Worm (Caenorhabditis elegans): Measurements from ENCODE around the gene arrd-14.

arrd-14 gene

DNA sequence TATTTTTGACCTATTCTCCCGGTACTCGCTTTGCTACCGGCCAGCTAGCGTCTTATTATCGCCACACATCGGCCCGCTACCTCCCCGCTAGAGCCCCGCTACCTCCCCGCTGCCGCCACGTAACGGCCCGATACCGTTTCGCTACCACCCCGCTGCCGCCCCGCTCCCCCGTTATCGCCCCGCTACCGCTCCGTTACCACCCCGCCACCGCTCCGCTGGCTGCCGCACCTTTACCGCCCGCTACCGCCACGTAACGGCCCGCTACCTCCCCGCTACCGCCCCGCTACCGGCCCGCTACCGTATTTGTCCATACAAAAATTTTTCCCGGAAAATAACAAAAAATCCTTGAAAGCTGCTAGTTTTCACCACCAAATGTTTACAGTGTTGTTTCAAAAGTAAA, 33.5 kb downstream of the arrd-14 start:
- TF ChIP-seq dao-5 (tag; optimal IDR thresholded peaks at IDR 0.05) (no peak), him-1 (tag; optimal IDR thresholded peaks at IDR 0.05) (no peak), W03F9.2 (tag; optimal IDR thresholded peaks at IDR 0.05) (no peak)

DNA sequence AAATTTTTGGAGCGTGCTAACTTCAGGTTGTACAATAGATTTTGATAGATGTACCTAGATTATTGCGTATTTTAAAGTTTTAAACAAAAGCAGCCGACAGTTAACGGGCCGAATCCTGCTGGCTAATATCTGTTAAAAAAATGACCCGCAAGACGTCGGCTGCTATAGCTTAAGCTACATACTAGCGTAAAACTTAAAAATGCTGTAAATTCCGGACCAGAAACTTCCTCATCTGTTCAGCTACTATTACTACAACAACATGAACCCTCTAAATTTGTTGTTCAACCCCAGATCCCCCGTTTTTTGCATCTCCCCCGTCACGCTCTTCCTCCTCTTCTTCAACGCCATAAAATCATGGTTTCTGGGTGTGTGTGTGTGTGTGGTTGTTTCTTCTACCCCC, 34.8 kb downstream of the arrd-14 start:
- no peak for TF ChIP-seq him-1 (tag; optimal IDR thresholded peaks at IDR 0.05)
- TF ChIP-seq W03F9.2 (tag; optimal IDR thresholded peaks at IDR 0.05): no peak
- TF ChIP-seq dao-5 (tag; optimal IDR thresholded peaks at IDR 0.05): no peak

DNA sequence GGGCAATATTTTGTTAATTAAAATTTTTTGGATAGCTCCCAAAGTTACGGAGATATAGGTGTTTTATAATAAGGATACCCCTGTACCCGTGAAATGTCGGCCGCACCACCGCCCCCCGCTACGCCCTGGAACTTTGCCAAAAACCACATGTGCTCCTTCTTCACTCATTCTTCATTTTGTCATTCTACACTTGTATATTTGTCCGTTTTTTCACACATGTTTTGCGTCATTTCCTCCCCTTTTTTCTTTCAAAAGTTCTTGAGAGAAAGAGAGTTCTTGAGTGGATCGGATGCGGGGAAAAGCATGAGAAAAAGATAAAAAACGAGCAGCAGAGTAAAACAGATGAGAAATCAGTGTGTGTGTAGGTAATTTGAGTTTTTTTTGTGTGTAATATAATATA, 36.7 kb downstream of the arrd-14 start:
- TF ChIP-seq dao-5 (tag; optimal IDR thresholded peaks at IDR 0.05) (no peak), W03F9.2 (tag; optimal IDR thresholded peaks at IDR 0.05) (no peak), him-1 (tag; optimal IDR thresholded peaks at IDR 0.05) (no peak)

DNA sequence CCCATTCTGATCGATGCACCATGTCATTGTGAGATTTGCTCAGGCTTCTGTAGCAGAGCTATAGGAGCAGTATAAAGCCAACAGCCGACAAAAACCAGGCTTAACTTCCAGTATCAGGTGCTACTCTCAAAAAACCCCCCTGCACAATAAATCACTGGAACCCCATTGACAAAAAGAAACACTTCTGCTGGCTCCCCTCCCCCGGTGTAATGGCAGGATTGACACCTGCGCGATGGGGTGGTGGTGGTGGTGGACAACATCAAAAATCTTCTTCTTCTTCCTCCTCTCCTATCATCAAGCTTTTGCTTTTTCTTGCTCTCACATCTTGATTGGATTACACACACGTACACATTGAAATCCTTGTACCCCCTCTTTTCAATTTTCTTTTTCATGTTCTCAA, 37.6 kb downstream of the arrd-14 start:
- TF ChIP-seq W03F9.2 (tag; optimal IDR thresholded peaks at IDR 0.05) (no peak), him-1 (tag; optimal IDR thresholded peaks at IDR 0.05) (no peak), dao-5 (tag; optimal IDR thresholded peaks at IDR 0.05) (no peak)

DNA sequence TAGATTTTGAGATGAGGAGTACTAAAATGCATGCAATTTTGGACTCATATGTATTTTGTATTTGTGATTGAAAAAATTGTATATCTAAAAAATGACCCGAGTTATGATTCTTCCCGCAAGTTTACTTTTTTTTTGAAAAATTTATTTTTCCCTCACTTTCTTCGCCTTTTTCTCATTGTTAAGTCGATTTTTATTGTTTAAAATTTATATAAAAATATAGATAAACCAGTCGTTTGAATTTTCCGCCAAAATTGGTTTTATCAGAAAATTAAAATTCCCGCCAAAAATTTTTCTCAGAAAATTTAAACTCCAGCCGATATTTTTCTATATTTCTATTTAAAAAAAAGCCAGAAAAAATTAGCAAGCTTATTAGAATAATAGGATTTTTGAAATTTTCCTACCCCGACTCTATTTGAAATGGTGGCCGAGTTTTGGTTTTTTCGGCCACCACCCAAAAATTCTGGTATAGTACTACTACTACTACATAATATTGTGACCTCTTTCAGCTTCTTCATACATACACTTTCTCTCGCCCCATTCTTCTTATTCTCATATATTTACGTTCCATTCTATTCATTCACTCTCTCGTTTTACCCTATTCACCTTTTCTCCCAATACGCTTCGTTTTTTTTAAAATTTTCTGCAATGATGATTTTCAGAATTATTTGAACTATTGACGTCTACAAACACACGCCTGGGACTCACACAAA, 39.6 kb downstream of the arrd-14 start, which contains the start of gene ZK131.11:
ZK131.11 (plus strand) TSS at position 660 of the 710 bp plus-strand sequence.
- TF ChIP-seq him-1 (tag; optimal IDR thresholded peaks at IDR 0.05): no peak
- no peak for TF ChIP-seq W03F9.2 (tag; optimal IDR thresholded peaks at IDR 0.05)
- no peak for TF ChIP-seq dao-5 (tag; optimal IDR thresholded peaks at IDR 0.05)

DNA sequence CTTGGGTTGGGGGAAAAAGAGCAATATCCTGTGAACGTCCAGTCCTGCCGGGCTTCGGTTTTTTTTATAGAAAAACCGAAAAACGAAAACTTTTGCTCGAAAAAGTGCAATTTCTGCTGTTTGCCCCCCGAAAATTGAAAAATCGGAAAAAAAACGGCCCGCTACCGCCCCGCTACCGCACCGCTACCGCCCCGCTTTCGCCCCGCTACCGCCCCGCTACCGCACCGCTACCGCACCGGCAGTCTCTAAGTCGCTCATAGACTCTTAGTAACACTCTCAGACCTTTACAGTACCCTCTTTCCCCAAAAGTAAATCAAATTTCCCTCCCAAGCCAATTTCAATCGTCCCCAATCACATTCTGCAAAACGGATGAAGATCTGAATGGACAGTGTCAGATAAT, 43.0 kb downstream of the arrd-14 start:
- TF ChIP-seq W03F9.2 (tag; optimal IDR thresholded peaks at IDR 0.05) (no peak), dao-5 (tag; optimal IDR thresholded peaks at IDR 0.05) (no peak)

DNA sequence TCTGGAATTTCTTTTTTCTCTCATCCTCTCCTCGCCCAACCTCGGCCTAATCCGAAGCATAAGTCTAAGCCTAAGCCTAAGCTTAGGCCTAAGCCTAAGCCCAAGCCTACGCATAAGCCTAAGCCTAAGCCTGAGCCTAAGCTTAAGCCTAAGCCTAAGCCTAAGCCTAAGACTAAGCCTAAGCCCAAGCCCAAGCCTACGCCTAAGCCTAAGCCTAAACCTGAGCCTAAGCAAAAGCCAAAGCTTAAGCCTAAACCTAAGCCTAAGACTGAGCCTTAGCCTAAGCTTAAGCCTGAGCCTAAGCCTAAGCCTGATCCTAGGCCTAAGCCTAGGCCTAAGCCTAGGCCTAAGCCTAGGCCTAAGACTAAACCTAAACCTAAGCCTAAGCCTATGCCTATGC, 44.2 kb downstream of the arrd-14 start:
- no peak for TF ChIP-seq W03F9.2 (tag; optimal IDR thresholded peaks at IDR 0.05)
- no peak for TF ChIP-seq him-1 (tag; optimal IDR thresholded peaks at IDR 0.05)
- no peak for TF ChIP-seq dao-5 (tag; optimal IDR thresholded peaks at IDR 0.05)

All from whole organism, L4/young adult.